Fruit fly (Drosophila melanogaster): ENCODE measurements around the gene mth.

- TF ChIP-seq hkb (optimal IDR thresholded peaks at IDR 0.05) (no peak), hkb (GFP tag; IDR thresholded peaks at IDR 0.05) (no peak), vnd (GFP tag; IDR thresholded peaks at IDR 0.05; ENCODE audit: partially characterized antibody) (0 out of 3 replicates have a peak, but pooled peaks have one; percentile 11), sc (optimal IDR thresholded peaks at IDR 0.05) (no peak), sc (GFP tag; optimal IDR thresholded peaks at IDR 0.05) (no peak), grn (GFP tag; optimal IDR thresholded peaks at IDR 0.05) (no peak), CG11560 (tag; IDR thresholded peaks at IDR 0.05) (no peak), CG6854 (GFP tag; optimal IDR thresholded peaks at IDR 0.05) (no peak), CG10267 (tag; optimal IDR thresholded peaks at IDR 0.05) (peak; percentile 65), CG4730 (GFP tag; IDR thresholded peaks at IDR 0.05) (no peak), kni (GFP tag; optimal IDR thresholded peaks at IDR 0.05) (peak; percentile 34), sens-2 (GFP tag; IDR thresholded peaks at IDR 0.05) (no peak), ac (GFP tag; optimal IDR thresholded peaks at IDR 0.05) (no peak), CG5245 (GFP tag; optimal IDR thresholded peaks at IDR 0.05) (no peak), CG1647 (GFP tag; optimal IDR thresholded peaks at IDR 0.05) (no peak), CG12236 (GFP tag; optimal IDR thresholded peaks at IDR 0.05) (no peak)
These were observed 27.4 kb downstream of the mth start, which contains the start of gene fwd for dm6 chr3L:319145-320009.
